Fruit fly (Drosophila melanogaster) ovary, adult (tissue): Measurements from ENCODE around the gene Nse1.

Source experiments
- CG17801 ChIP-seq: fragments of 200-800 bp; optimal IDR thresholded peaks from 2 replicates; lab custom pipeline; 2019; ENCODE audit warnings: missing biosample characterization, mild to moderate bottlenecking, missing genetic modification characterization, moderate library complexity; ENCODE audit not compliant: partially characterized antibody

The Nse1 gene

dm6 chr2L:6648163-6648628, 29.2 kb downstream of the Nse1 start:
- peak; percentile 90 for TF ChIP-seq CG17801 (GFP tag; lab: Kevin White, UChicago)

- TF ChIP-seq CG17801 (GFP tag; lab: Kevin White, UChicago): peak; percentile 92
Measured at dm6 chr2L:6647103-6647711, 30.2 kb downstream of the Nse1 start.

- TF ChIP-seq CG17801 (GFP tag; lab: Kevin White, UChicago): peak; percentile 80
Measured at dm6 chr2L:6644421-6645059, 32.9 kb downstream of the Nse1 start.

dm6 chr2L:6643218-6643756, 34.1 kb downstream of the Nse1 start:
- no peak for TF ChIP-seq CG17801 (GFP tag; lab: Kevin White, UChicago)

DNA sequence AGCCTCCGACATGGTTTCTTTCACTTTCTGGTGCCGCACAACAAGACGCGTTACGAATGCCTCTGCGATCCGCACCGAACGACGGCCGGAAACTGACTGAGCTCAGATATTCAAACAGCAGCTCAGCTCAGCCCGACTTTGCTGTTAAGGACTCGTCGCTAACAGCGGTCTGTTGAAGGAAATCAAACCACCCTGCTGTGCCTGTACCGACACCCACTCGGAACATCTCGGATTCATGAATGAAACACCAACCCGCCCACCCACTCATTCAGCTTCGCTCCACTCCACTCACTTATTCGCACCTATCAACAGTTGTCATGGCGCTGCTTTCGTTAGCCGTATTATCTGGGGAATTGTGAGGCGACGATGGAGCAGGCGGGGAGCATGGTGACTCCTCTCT, 45.1 kb downstream of the Nse1 start, which contains the start of gene Oatp26F:
Gene Oatp26F (minus strand): TSS at position 101 of the 400 bp plus-strand sequence.
- no peak for TF ChIP-seq CG17801 (GFP tag; lab: Kevin White, UChicago)
